Worm (Caenorhabditis elegans): ENCODE results near the gene ins-12.
"Not testable (repeated sequence)": the region's sequence is repeated elsewhere in the genome, so short reads cannot be mapped to it uniquely, and the experiment has no call there.

ins-12 gene

DNA sequence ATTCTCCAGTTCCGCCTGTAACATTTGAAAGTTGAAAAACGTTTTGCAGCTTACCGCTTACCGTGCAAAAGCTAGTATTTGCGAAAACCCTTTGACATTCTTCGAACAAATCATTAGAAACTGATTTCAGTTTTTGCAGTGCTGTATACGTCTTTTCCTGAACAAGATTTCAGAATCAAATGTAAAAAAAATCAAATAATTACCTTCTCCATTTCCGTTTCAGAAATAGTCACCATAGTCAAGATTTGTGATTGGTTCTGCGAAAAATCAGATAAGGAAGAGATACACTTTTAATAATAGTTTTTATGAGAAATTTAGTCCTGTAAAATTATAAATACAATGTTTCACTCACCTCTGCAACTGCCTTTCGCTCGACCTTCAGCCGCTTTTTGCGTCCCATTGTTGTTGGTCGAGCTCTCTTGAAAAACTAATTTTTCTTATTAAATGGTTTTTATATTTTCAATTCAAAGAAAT is 22.5 kb upstream of the ins-12 start, which contains the start of gene C17C3.9:
Gene C17C3.9, minus strand, starts transcription at position 424 of the 474 bp plus-strand sequence.
- TF ChIP-seq Y55F3AM.14 (GFP tag; optimal IDR thresholded peaks at IDR 0.05), result no peak
- TF ChIP-seq unc-39 (tag; optimal IDR thresholded peaks at IDR 0.05), result no peak
- no peak for TF ChIP-seq zag-1 (tag; optimal IDR thresholded peaks at IDR 0.05)
- TF ChIP-seq F13H6.1 (tag; optimal IDR thresholded peaks at IDR 0.05), result no peak
- no peak for TF ChIP-seq ztf-1 (GFP tag; conservative IDR thresholded peaks at IDR 0.05)
- no peak for TF ChIP-seq egl-27 (tag; optimal IDR thresholded peaks at IDR 0.05)
- no peak for TF ChIP-seq sma-9 (GFP tag; optimal IDR thresholded peaks at IDR 0.05)
- TF ChIP-seq sma-9 (tag; optimal IDR thresholded peaks at IDR 0.05), result no peak
- TF ChIP-seq nhr-25 (tag; optimal IDR thresholded peaks at IDR 0.05), result no peak
- TF ChIP-seq ztf-11 (tag; optimal IDR thresholded peaks at IDR 0.05), result no peak
- no peak for TF ChIP-seq nhr-6 (tag; optimal IDR thresholded peaks at IDR 0.05)
- TF ChIP-seq ceh-82 (tag; optimal IDR thresholded peaks at IDR 0.05), result no peak
- no peak for TF ChIP-seq peb-1 (tag; optimal IDR thresholded peaks at IDR 0.05)
- TF ChIP-seq lsy-2 (tag; optimal IDR thresholded peaks at IDR 0.05), result no peak
- no peak for TF ChIP-seq gmeb-1 (tag; optimal IDR thresholded peaks at IDR 0.05)
- TF ChIP-seq ZK546.5 (tag; optimal IDR thresholded peaks at IDR 0.05), result no peak

DNA sequence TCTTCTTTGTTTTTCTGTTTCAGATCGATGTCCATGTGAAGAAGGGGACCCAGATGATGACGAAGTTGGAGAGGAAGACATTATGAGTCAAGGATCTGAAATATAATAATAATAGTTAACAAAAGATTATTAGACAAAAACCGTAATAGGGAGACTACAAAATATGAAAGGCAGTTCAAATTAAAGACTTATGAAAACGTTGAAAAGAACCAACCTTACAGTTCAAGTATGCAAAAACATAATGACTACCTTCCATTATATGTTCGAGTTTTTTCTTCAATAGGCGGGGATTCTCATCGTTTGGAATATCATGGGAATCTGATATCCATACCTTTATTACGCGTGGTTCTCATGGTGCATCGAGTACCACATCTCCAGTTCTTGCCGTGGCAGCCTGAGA is 20.8 kb upstream of the ins-12 start, which contains the start of gene hlh-26:
Gene hlh-26, minus strand, starts transcription at position 101 of the 400 bp plus-strand sequence.
- TF ChIP-seq ceh-82 (tag; optimal IDR thresholded peaks at IDR 0.05) (no peak), alr-1 (tag; optimal IDR thresholded peaks at IDR 0.05) (no peak)

DNA sequence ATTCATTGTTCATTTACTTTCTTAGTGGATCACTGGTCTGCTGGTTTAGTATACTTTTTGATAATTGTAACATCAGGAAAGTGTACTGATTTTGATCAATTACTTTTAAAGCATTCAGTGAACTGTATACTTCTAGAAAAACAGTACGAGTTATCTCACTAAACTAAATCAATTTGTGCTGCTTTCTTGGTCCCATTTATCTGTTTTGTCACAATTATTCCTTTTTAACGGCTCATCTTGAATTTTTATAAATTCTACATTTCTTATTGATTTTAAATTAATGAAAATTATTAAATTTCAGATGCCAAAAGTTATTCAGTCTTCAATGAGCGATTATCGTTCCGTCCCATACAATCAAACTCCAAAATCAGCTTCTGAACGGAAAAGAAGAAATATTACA is 19.5 kb upstream of the ins-12 start, which contains the start of gene hlh-25:
Gene hlh-25, plus strand, starts transcription at position 301 of the 400 bp plus-strand sequence.
- TF ChIP-seq nhr-23 (tag; optimal IDR thresholded peaks at IDR 0.05); nhr-77 (tag; optimal IDR thresholded peaks at IDR 0.05); sma-3 (GFP tag; optimal IDR thresholded peaks at IDR 0.05): not testable (repeated sequence)

DNA sequence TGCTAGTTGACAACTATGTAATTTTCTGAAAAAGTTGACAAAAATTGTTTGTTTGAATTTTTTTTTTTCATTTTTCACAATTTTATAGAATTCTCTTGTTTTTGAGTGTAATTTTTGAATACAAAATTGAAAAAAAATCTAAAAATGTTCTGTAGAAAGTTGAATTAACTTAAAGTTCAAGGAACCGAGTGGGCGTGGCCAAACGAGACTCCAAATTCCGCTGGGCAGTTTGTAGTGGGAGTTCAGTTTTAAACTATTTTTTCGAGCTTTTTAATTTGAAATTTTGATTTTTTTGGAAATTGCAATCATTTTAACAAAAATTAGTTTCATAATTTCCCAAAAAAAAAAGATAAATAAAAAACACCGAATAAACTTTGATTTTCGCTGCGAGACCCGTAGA is 17.3 kb upstream of the ins-12 start:
- TF ChIP-seq ZK546.5 (tag; optimal IDR thresholded peaks at IDR 0.05), result no peak
- no peak for TF ChIP-seq skn-1 (tag; optimal IDR thresholded peaks at IDR 0.05)
- TF ChIP-seq nhr-12 (tag; optimal IDR thresholded peaks at IDR 0.05), result no peak
- no peak for TF ChIP-seq R02D3.7 (tag; optimal IDR thresholded peaks at IDR 0.05)
- TF ChIP-seq elt-3 (tag; optimal IDR thresholded peaks at IDR 0.05), result no peak
- TF ChIP-seq nhr-10 (tag; optimal IDR thresholded peaks at IDR 0.05), result no peak
- TF ChIP-seq mdl-1 (tag; optimal IDR thresholded peaks at IDR 0.05), result no peak
- no peak for TF ChIP-seq mbf-1 (tag; optimal IDR thresholded peaks at IDR 0.05)
- no peak for TF ChIP-seq ztf-4 (tag; optimal IDR thresholded peaks at IDR 0.05)
- TF ChIP-seq sma-3 (GFP tag; optimal IDR thresholded peaks at IDR 0.05), result no peak
- TF ChIP-seq nhr-77 (tag; optimal IDR thresholded peaks at IDR 0.05), result no peak
- no peak for TF ChIP-seq nhr-21 (tag; optimal IDR thresholded peaks at IDR 0.05)
- TF ChIP-seq lsy-2 (tag; optimal IDR thresholded peaks at IDR 0.05), result no peak
- TF ChIP-seq egl-27 (tag; optimal IDR thresholded peaks at IDR 0.05), result no peak
- TF ChIP-seq fos-1 (tag; optimal IDR thresholded peaks at IDR 0.05), result no peak
- TF ChIP-seq crh-2 (tag; optimal IDR thresholded peaks at IDR 0.05), result no peak
- TF ChIP-seq nhr-237 (tag; optimal IDR thresholded peaks at IDR 0.05), result no peak
- no peak for TF ChIP-seq ztf-11 (tag; optimal IDR thresholded peaks at IDR 0.05)

DNA sequence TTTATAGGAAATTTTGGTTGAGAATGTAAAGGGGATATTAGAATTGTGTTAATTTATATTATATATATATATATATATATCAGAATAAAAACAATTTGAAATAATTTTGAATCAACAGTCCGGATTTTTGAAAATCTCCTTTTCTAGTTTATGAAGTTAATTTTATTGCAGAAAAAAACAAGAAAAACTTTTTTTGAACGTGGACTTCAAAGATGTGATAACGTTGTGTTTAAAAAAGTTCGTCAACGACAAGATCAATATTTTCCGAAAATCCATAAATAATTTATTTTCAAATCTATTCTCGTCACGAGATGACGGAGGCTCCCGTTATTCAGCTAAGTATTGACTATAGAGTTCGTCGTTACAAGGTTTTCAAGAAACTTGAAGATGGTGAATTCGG is 16.9 kb upstream of the ins-12 start, which contains the start of gene C17C3.11:
Gene C17C3.11, plus strand, starts transcription at position 301 of the 400 bp plus-strand sequence.
- no peak for TF ChIP-seq peb-1 (tag; optimal IDR thresholded peaks at IDR 0.05)
- peak; percentile 46 for TF ChIP-seq unc-55 (GFP tag; optimal IDR thresholded peaks at IDR 0.05)
- TF ChIP-seq F13H6.1 (tag; optimal IDR thresholded peaks at IDR 0.05), result no peak
- no peak for TF ChIP-seq sma-3 (GFP tag; optimal IDR thresholded peaks at IDR 0.05)
- no peak for TF ChIP-seq nhr-237 (tag; optimal IDR thresholded peaks at IDR 0.05)
- no peak for TF ChIP-seq snpc-4 (tag; optimal IDR thresholded peaks at IDR 0.05)

DNA sequence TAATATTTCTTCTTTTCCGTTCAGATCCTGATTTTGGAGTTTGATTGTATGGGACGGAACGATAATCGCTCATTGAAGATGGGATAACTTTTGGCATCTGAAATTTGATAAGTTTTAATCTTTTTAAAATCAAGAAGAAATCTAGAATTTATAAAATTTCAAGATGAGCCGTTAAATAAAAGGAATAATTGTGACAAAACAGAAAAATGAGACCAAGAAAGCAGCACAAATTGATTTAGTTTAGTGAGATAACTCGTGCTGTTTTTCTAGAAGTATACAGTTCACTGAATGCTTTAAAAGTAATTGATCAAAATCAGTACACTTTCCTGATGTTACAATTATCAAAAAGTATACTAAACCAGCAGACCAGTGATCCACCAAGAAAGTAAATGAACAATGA is 14.3 kb upstream of the ins-12 start, which contains the start of gene hlh-27:
Gene hlh-27, minus strand, starts transcription at position 101 of the 400 bp plus-strand sequence.
- not testable (repeated sequence) for TF ChIP-seq nhr-12, ztf-11, elt-3 (tag; optimal IDR thresholded peaks at IDR 0.05)

All from whole organism, L2 larva.